Worm (Caenorhabditis elegans) whole organism, early embryonic: ENCODE results near the gene sams-1.

Experiments used
- F13C5.2 ChIP-seq: sonication (generic microtip); optimal IDR thresholded peaks from 2 replicates; lab custom pipeline; 2017; ENCODE audit warnings: mild to moderate bottlenecking, missing genetic modification characterization, inconsistent platforms, missing compliant biosample characterization
- aly-1 ChIP-seq: sonication (generic microtip); optimal IDR thresholded peaks from 2 replicates; lab custom pipeline; 2016; ENCODE audit warnings: missing genetic modification characterization, missing compliant biosample characterization
- ama-1 ChIP-seq: fragments of 150-350 bp; optimal IDR thresholded peaks from 2 replicates; lab custom pipeline; 2014
- ets-7 ChIP-seq: sonication (generic microtip); optimal IDR thresholded peaks from 2 replicates; lab custom pipeline; 2016; ENCODE audit warnings: missing genotype, missing genetic modification characterization, missing compliant biosample characterization
- flt-1 ChIP-seq: fragments of 200-800 bp; sonication (Bioruptor generic); IDR thresholded peaks from 2 replicates; pipeline ENCODE4 v1.3.6; 2022; ENCODE audit warnings: missing genetic modification characterization, missing compliant biosample characterization
- hmbx-1 ChIP-seq: sonication (generic microtip); optimal IDR thresholded peaks from 2 replicates; lab custom pipeline; 2016; ENCODE audit warnings: mild to moderate bottlenecking, missing genetic modification characterization, missing compliant biosample characterization
- hmg-4 ChIP-seq: fragments of 200-800 bp; sonication (Bioruptor generic); optimal IDR thresholded peaks from 2 replicates; lab custom pipeline; 2018; ENCODE audit warnings: mild to moderate bottlenecking, missing genetic modification characterization, missing compliant biosample characterization
- hnd-1 ChIP-seq: sonication (generic microtip); optimal IDR thresholded peaks from 2 replicates; lab custom pipeline; 2016; ENCODE audit warnings: missing genetic modification characterization, missing compliant biosample characterization
- sea-1 ChIP-seq: fragments of 200-800 bp; sonication (Bioruptor generic); conservative IDR thresholded peaks from 2 replicates; pipeline ENCODE4 v1.3.6; 2022; ENCODE audit warnings: missing genetic modification characterization, missing compliant biosample characterization
- tbx-37 ChIP-seq: fragments of 200-800 bp; sonication (Bioruptor generic); conservative IDR thresholded peaks from 2 replicates; pipeline ENCODE4 v1.3.6; 2022; ENCODE audit warnings: missing genetic modification reagents, missing genetic modification characterization, missing compliant biosample characterization
- tra-4 ChIP-seq: sonication (generic microtip); optimal IDR thresholded peaks from 2 replicates; lab custom pipeline; 2017; ENCODE audit warnings: missing genetic modification characterization, missing compliant biosample characterization

ce11 chrX:11941951-11942350 is 23.8 kb upstream of the sams-1 start, which contains the start of gene F55G7.3:
- TF ChIP-seq sea-1 (GFP tag; lab: Robert Waterston, UW) (no peak), hmg-4 (GFP tag; lab: Kevin White, UChicago) (no peak), ama-1 (lab: Kevin White, UChicago) (no peak), F13C5.2 (tag; lab: Kevin White, UChicago) (no peak), aly-1 (no peak), flt-1 (no peak), hnd-1 (tag; lab: Kevin White, UChicago) (no peak), tbx-37 (GFP tag; lab: Robert Waterston, UW) (no peak), ets-7 (tag; lab: Kevin White, UChicago) (no peak), hmbx-1 (no peak), tra-4 (tag; lab: Kevin White, UChicago) (no peak)
